Worm (Caenorhabditis elegans) whole organism, late embryonic: ENCODE measurements around the gene mks-3.

Source experiments
- T23F11.4 ChIP-seq: fragments of 200-800 bp; sonication (Bioruptor generic); optimal IDR thresholded peaks from 2 replicates; lab custom pipeline; 2018; ENCODE audit warnings: mild to moderate bottlenecking, missing genetic modification characterization, missing compliant biosample characterization
- ceh-34 ChIP-seq: sonication (generic microtip); optimal IDR thresholded peaks from 2 replicates; lab custom pipeline; 2016; ENCODE audit warnings: mild to moderate bottlenecking, missing genetic modification characterization, missing compliant biosample characterization
- ceh-48 ChIP-seq: sonication (generic microtip); optimal IDR thresholded peaks from 2 replicates; lab custom pipeline; 2016; ENCODE audit warnings: missing genetic modification characterization, inconsistent platforms, missing compliant biosample characterization
- che-1 ChIP-seq: sonication (generic microtip); optimal IDR thresholded peaks from 2 replicates; lab custom pipeline; 2016; ENCODE audit warnings: mild to moderate bottlenecking, missing genetic modification characterization, missing compliant biosample characterization
- elt-4 ChIP-seq: sonication (generic microtip); optimal IDR thresholded peaks from 2 replicates; lab custom pipeline; 2016; ENCODE audit warnings: missing genetic modification characterization, missing compliant biosample characterization
- fkh-6 ChIP-seq: sonication (generic microtip); optimal IDR thresholded peaks from 2 replicates; lab custom pipeline; 2016; ENCODE audit warnings: missing genetic modification characterization, missing compliant biosample characterization
- lin-11 ChIP-seq: fragments of 200-800 bp; sonication (Bioruptor generic); optimal IDR thresholded peaks from 2 replicates; lab custom pipeline; 2018; ENCODE audit warnings: mild to moderate bottlenecking, missing genetic modification characterization, missing compliant biosample characterization
- odd-2 ChIP-seq: sonication (generic microtip); optimal IDR thresholded peaks from 2 replicates; lab custom pipeline; 2017; ENCODE audit warnings: antibody characterized with exemption, mild to moderate bottlenecking, missing genetic modification characterization, missing compliant biosample characterization
- pat-9 ChIP-seq: fragments of 200-800 bp; sonication (Bioruptor generic); optimal IDR thresholded peaks from 2 replicates; lab custom pipeline; 2018; ENCODE audit warnings: mild to moderate bottlenecking, missing genetic modification characterization, moderate library complexity, missing compliant biosample characterization
- pha-4 ChIP-seq: fragments of 150-350 bp; optimal IDR thresholded peaks from 2 replicates; lab custom pipeline; 2018; ENCODE audit warnings: missing biosample characterization, missing genetic modification reagents, missing genetic modification characterization
- pqm-1 ChIP-seq: sonication (generic microtip); optimal IDR thresholded peaks from 2 replicates; lab custom pipeline; 2016; ENCODE audit warnings: missing genetic modification characterization, missing compliant biosample characterization
- ref-2 ChIP-seq: sonication (generic microtip); optimal IDR thresholded peaks from 2 replicates; lab custom pipeline; 2016; ENCODE audit warnings: missing genetic modification characterization, missing compliant biosample characterization

Gene mks-3

ce11 chrII:7530944-7531343, 52.5 kb downstream of the mks-3 start, which contains the start of gene wrt-1:
Gene wrt-1, plus strand, starts transcription at chrII:7530996.
- TF ChIP-seq pha-4: no peak
- TF ChIP-seq ref-2 (tag; lab: Kevin White, UChicago): no peak
- no peak for TF ChIP-seq elt-4 (tag; lab: Kevin White, UChicago)
- no peak for TF ChIP-seq ceh-34 (tag; lab: Kevin White, UChicago)
- no peak for TF ChIP-seq ceh-48
- no peak for TF ChIP-seq che-1 (tag; lab: Kevin White, UChicago)
- no peak for TF ChIP-seq fkh-6 (tag; lab: Kevin White, UChicago)
- no peak for TF ChIP-seq lin-11 (tag; lab: Kevin White, UChicago)
- TF ChIP-seq pqm-1 (tag; lab: Kevin White, UChicago): no peak
- TF ChIP-seq T23F11.4 (GFP tag; lab: Kevin White, UChicago): no peak
- no peak for TF ChIP-seq pat-9 (tag; lab: Kevin White, UChicago)
- TF ChIP-seq odd-2 (tag; lab: Kevin White, UChicago): no peak
